Fruit fly (Drosophila melanogaster) whole organism, prepupa: ENCODE measurements around the gene CG15822.
A peak's percentile ranks its signal among the peaks of the same experiment; 100 is the strongest.

ENCODE experiments used
- Blimp-1 ChIP-seq: fragments of 200-800 bp; sonication (Bioruptor generic); optimal IDR thresholded peaks from 3 replicates; lab custom pipeline; 2017; ENCODE audit warnings: missing biosample characterization, missing genetic modification characterization, mild to moderate bottlenecking, moderate library complexity, missing genetic modification reagents
- CG10631 ChIP-seq: fragments of 200-800 bp; sonication (Bioruptor generic); optimal IDR thresholded peaks from 2 replicates; lab custom pipeline; 2016; ENCODE audit warnings: missing biosample characterization, missing genetic modification characterization
- CG10669 ChIP-seq: fragments of 200-800 bp; sonication (Bioruptor generic); optimal IDR thresholded peaks from 3 replicates; lab custom pipeline; 2018; ENCODE audit warnings: missing biosample characterization, mild to moderate bottlenecking, missing genetic modification characterization, moderate library complexity
- CG11294 ChIP-seq: fragments of 200-800 bp; sonication (Bioruptor generic); IDR thresholded peaks from 2 replicates; pipeline ENCODE4 v1.3.6; 2022; ENCODE audit warnings: missing biosample characterization, missing genetic modification characterization
- CG11762 ChIP-seq: fragments of 200-800 bp; sonication (Bioruptor generic); optimal IDR thresholded peaks from 3 replicates; lab custom pipeline; 2016; ENCODE audit warnings: missing biosample characterization, missing genetic modification characterization; ENCODE audit not compliant: insufficient read depth
- CG11902 ChIP-seq: fragments of 200-800 bp; sonication (Bioruptor generic); optimal IDR thresholded peaks from 3 replicates; lab custom pipeline; 2016; ENCODE audit warnings: missing biosample characterization, missing genetic modification characterization
- CG15336 ChIP-seq: fragments of 200-800 bp; sonication (Bioruptor generic); IDR thresholded peaks from 2 replicates; pipeline ENCODE4 v1.3.6; 2022; ENCODE audit warnings: missing biosample characterization, missing genetic modification characterization
- CG1621 ChIP-seq: fragments of 200-800 bp; sonication (Bioruptor generic); optimal IDR thresholded peaks from 3 replicates; lab custom pipeline; 2018; ENCODE audit warnings: missing biosample characterization, mild to moderate bottlenecking, missing genetic modification characterization
- CG16779 ChIP-seq: fragments of 200-800 bp; sonication (Bioruptor generic); optimal IDR thresholded peaks from 3 replicates; lab custom pipeline; 2017; ENCODE audit warnings: missing biosample characterization, mild to moderate bottlenecking, missing genetic modification characterization
- CG31627 ChIP-seq: fragments of 200-800 bp; sonication (Bioruptor generic); optimal IDR thresholded peaks from 3 replicates; lab custom pipeline; 2016; ENCODE audit warnings: missing biosample characterization, missing genetic modification characterization
- CG32006 ChIP-seq: fragments of 200-800 bp; sonication (Bioruptor generic); optimal IDR thresholded peaks from 3 replicates; lab custom pipeline; 2017; ENCODE audit warnings: missing biosample characterization, mild to moderate bottlenecking, missing genetic modification characterization
- CG3919 ChIP-seq: fragments of 200-800 bp; sonication (Bioruptor generic); optimal IDR thresholded peaks from 3 replicates; lab custom pipeline; 2016; ENCODE audit warnings: missing biosample characterization, missing genetic modification characterization
- CG4318 ChIP-seq: fragments of 200-800 bp; sonication (Bioruptor generic); optimal IDR thresholded peaks from 3 replicates; lab custom pipeline; 2017; ENCODE audit warnings: missing biosample characterization, mild to moderate bottlenecking, missing genetic modification characterization
- CG6276 ChIP-seq: fragments of 200-800 bp; sonication (Bioruptor generic); optimal IDR thresholded peaks from 2 replicates; lab custom pipeline; 2017; ENCODE audit warnings: missing biosample characterization, mild to moderate bottlenecking, missing genetic modification characterization
- CG6792 ChIP-seq: fragments of 200-800 bp; sonication (Bioruptor generic); optimal IDR thresholded peaks from 3 replicates; lab custom pipeline; 2016; ENCODE audit warnings: missing biosample characterization, missing genetic modification characterization
- CG6808 ChIP-seq: fragments of 200-800 bp; sonication (Bioruptor generic); optimal IDR thresholded peaks from 3 replicates; lab custom pipeline; 2017; ENCODE audit warnings: missing biosample characterization, missing genetic modification characterization, mild to moderate bottlenecking, moderate library complexity, missing genetic modification reagents
- CG6854 ChIP-seq: fragments of 200-800 bp; sonication (Bioruptor generic); optimal IDR thresholded peaks from 2 replicates; lab custom pipeline; 2017; ENCODE audit warnings: missing biosample characterization, mild to moderate bottlenecking, missing genetic modification characterization
- CG7368 ChIP-seq: fragments of 200-800 bp; sonication (Bioruptor generic); optimal IDR thresholded peaks from 3 replicates; lab custom pipeline; 2016; ENCODE audit warnings: missing biosample characterization, missing genetic modification characterization
- CG8119 ChIP-seq: fragments of 200-800 bp; sonication (Bioruptor generic); IDR thresholded peaks from 3 replicates; pipeline ENCODE4 v1.3.6; 2022; ENCODE audit warnings: missing biosample characterization, missing genetic modification characterization
- CG8319 ChIP-seq: fragments of 200-800 bp; sonication (Bioruptor generic); optimal IDR thresholded peaks from 3 replicates; lab custom pipeline; 2016; ENCODE audit warnings: missing biosample characterization, missing genetic modification characterization
- CG8632 ChIP-seq: fragments of 200-800 bp; sonication (Bioruptor generic); optimal IDR thresholded peaks from 3 replicates; lab custom pipeline; 2016; ENCODE audit warnings: missing biosample characterization, missing genetic modification characterization
- CG9139 ChIP-seq: fragments of 200-800 bp; sonication (Bioruptor generic); optimal IDR thresholded peaks from 3 replicates; lab custom pipeline; 2017; ENCODE audit warnings: missing biosample characterization, mild to moderate bottlenecking, missing genetic modification characterization
- Eip75B ChIP-seq: fragments of 200-800 bp; sonication (Bioruptor generic); optimal IDR thresholded peaks from 3 replicates; lab custom pipeline; 2016; ENCODE audit warnings: missing biosample characterization, missing genetic modification characterization
- Eip78C ChIP-seq: fragments of 200-800 bp; sonication (Bioruptor generic); peaks from one replicate; lab custom pipeline; 2016; ENCODE audit warnings: missing biosample characterization, missing genetic modification characterization
- Eip93F ChIP-seq: fragments of 200-800 bp; sonication (Bioruptor generic); optimal IDR thresholded peaks from 2 replicates; lab custom pipeline; 2016; ENCODE audit warnings: missing biosample characterization, mild to moderate bottlenecking, missing genetic modification characterization
- Ets21C ChIP-seq: fragments of 200-800 bp; sonication (Bioruptor generic); optimal IDR thresholded peaks from 3 replicates; lab custom pipeline; 2016; ENCODE audit warnings: missing biosample characterization, missing genetic modification characterization
- Ets96B ChIP-seq: fragments of 200-800 bp; optimal IDR thresholded peaks from 2 replicates; lab custom pipeline; 2019; ENCODE audit warnings: missing biosample characterization, mild to moderate bottlenecking, missing genetic modification characterization, moderate library complexity
- Gug ChIP-seq: fragments of 200-800 bp; sonication (Bioruptor generic); IDR thresholded peaks from 2 replicates; pipeline ENCODE4 v1.3.6; 2022; ENCODE audit warnings: missing biosample characterization, missing genetic modification characterization
- Hr38 ChIP-seq: sonication (Bioruptor generic); optimal IDR thresholded peaks from 2 replicates; lab custom pipeline; 2016; ENCODE audit warnings: missing biosample characterization, missing genetic modification characterization
- Hr39 ChIP-seq: fragments of 200-800 bp; sonication (Bioruptor generic); optimal IDR thresholded peaks from 2 replicates; lab custom pipeline; 2016; ENCODE audit warnings: missing biosample characterization, missing genetic modification characterization
- Hr4 ChIP-seq: fragments of 200-800 bp; sonication (Bioruptor generic); optimal IDR thresholded peaks from 3 replicates; lab custom pipeline; 2016; ENCODE audit warnings: missing biosample characterization, missing genetic modification characterization
- Lpt ChIP-seq: fragments of 200-800 bp; sonication (Bioruptor generic); optimal IDR thresholded peaks from 3 replicates; lab custom pipeline; 2016; ENCODE audit warnings: missing biosample characterization, missing genetic modification characterization
- Met ChIP-seq: fragments of 200-800 bp; sonication (Bioruptor generic); optimal IDR thresholded peaks from 3 replicates; lab custom pipeline; 2016; ENCODE audit warnings: missing biosample characterization, missing genetic modification characterization
- Smox ChIP-seq: fragments of 200-800 bp; sonication (Bioruptor generic); optimal IDR thresholded peaks from 3 replicates; lab custom pipeline; 2016; ENCODE audit warnings: missing biosample characterization, missing genetic modification characterization
- Sox102F ChIP-seq: fragments of 200-800 bp; sonication (Bioruptor generic); optimal IDR thresholded peaks from 2 replicates; lab custom pipeline; 2016; ENCODE audit warnings: missing biosample characterization, mild to moderate bottlenecking, missing genetic modification characterization
- Sox15 ChIP-seq: fragments of 200-800 bp; sonication (Bioruptor generic); optimal IDR thresholded peaks from 3 replicates; lab custom pipeline; 2016; ENCODE audit warnings: missing biosample characterization, missing genetic modification characterization
- achi ChIP-seq: fragments of 200-800 bp; sonication (Bioruptor generic); optimal IDR thresholded peaks from 3 replicates; lab custom pipeline; 2016; ENCODE audit warnings: missing biosample characterization, missing genetic modification characterization
- acj6 ChIP-seq: fragments of 200-800 bp; sonication (Bioruptor generic); optimal IDR thresholded peaks from 3 replicates; lab custom pipeline; 2016; ENCODE audit warnings: missing biosample characterization, missing genetic modification characterization
- dac ChIP-seq: fragments of 200-800 bp; sonication (Bioruptor generic); optimal IDR thresholded peaks from 2 replicates; lab custom pipeline; 2017; ENCODE audit warnings: missing biosample characterization, mild to moderate bottlenecking, missing genetic modification characterization
- dsx ChIP-seq: fragments of 200-800 bp; optimal IDR thresholded peaks from 3 replicates; lab custom pipeline; 2019; ENCODE audit warnings: missing biosample characterization, mild to moderate bottlenecking, missing genetic modification characterization, moderate library complexity; ENCODE audit not compliant: poor library complexity, severe bottlenecking
- eg ChIP-seq: fragments of 200-800 bp; sonication (Bioruptor generic); IDR thresholded peaks from 3 replicates; pipeline ENCODE4 v1.3.6; 2022; ENCODE audit warnings: missing biosample characterization, missing genetic modification characterization
- esn ChIP-seq: fragments of 200-800 bp; sonication (Bioruptor generic); optimal IDR thresholded peaks from 2 replicates; lab custom pipeline; 2016; ENCODE audit warnings: missing biosample characterization, mild to moderate bottlenecking, missing genetic modification characterization, moderate library complexity
- fd85E ChIP-seq: fragments of 200-800 bp; sonication (Bioruptor generic); optimal IDR thresholded peaks from 3 replicates; lab custom pipeline; 2016; ENCODE audit warnings: missing biosample characterization, missing genetic modification characterization
- lz ChIP-seq: fragments of 200-800 bp; sonication (Bioruptor generic); optimal IDR thresholded peaks from 3 replicates; lab custom pipeline; 2016; ENCODE audit warnings: missing biosample characterization, missing genetic modification characterization
- pdm3 ChIP-seq: fragments of 200-800 bp; sonication (Bioruptor generic); optimal IDR thresholded peaks from 3 replicates; lab custom pipeline; 2016; ENCODE audit warnings: missing biosample characterization, missing genetic modification characterization
- salr ChIP-seq, 2 experiments: fragments of 200-800 bp; sonication (Bioruptor generic); optimal IDR thresholded peaks; 3 replicates each; lab custom pipeline; 2016 to 2018; ENCODE audit warnings: missing biosample characterization in 2 of 2, missing genetic modification characterization in 2 of 2, mild to moderate bottlenecking in 1 of 2
- spab ChIP-seq: fragments of 200-800 bp; sonication (Bioruptor generic); optimal IDR thresholded peaks from 2 replicates; lab custom pipeline; 2017; ENCODE audit warnings: missing biosample characterization, mild to moderate bottlenecking, missing genetic modification characterization, missing genetic modification reagents
- ss ChIP-seq, 2 experiments: fragments of 200-800 bp; sonication (Bioruptor generic); optimal IDR thresholded peaks; 2 replicates in 1 of 2; 3 replicates in 1 of 2; lab custom pipeline; 2017 to 2018; ENCODE audit warnings: mild to moderate bottlenecking in 2 of 2, missing biosample characterization in 2 of 2, missing genetic modification characterization in 2 of 2, moderate library complexity in 1 of 2
- svp ChIP-seq: fragments of 200-800 bp; sonication (Bioruptor generic); peaks from one replicate; lab custom pipeline; 2016; ENCODE audit warnings: missing biosample characterization, missing genetic modification characterization
- vri ChIP-seq: fragments of 200-800 bp; sonication (Bioruptor generic); optimal IDR thresholded peaks from 3 replicates; lab custom pipeline; 2016; ENCODE audit warnings: missing biosample characterization, mild to moderate bottlenecking, missing genetic modification characterization

CG15822 gene

dm6 chr3L:2118054-2118453 lies 45.6 kb downstream of the CG15822 start (continued):
- no peak for TF ChIP-seq CG31627
- TF ChIP-seq Hr39 (GFP tag; lab: Kevin White, UChicago): no peak
- TF ChIP-seq CG10631 (GFP tag; lab: Kevin White, UChicago): peak; percentile 45
- peak; percentile 20 for TF ChIP-seq CG4318 (GFP tag; lab: Kevin White, UChicago)

- TF ChIP-seq esn (GFP tag; lab: Kevin White, UChicago) (peak; percentile 9), Eip93F (no peak), CG6792 (peak; percentile 27), dac (GFP tag; lab: Kevin White, UChicago) (peak; percentile 26), Lpt (GFP tag; lab: Kevin White, UChicago) (peak; percentile 13), ss (GFP tag; optimal IDR thresholded peaks at IDR 0.05; lab: Kevin White, UChicago) (peak; percentile 62 to 63), CG11902 (GFP tag; lab: Kevin White, UChicago) (peak; percentile 51), CG6276 (GFP tag; lab: Kevin White, UChicago) (peak; percentile 87), lz (GFP tag; lab: Kevin White, UChicago) (peak; percentile 6), salr (GFP tag; optimal IDR thresholded peaks at IDR 0.05; lab: Kevin White, UChicago) (peak; percentile 16 to 39), CG8632 (GFP tag; lab: Kevin White, UChicago) (no peak), fd85E (GFP tag; lab: Kevin White, UChicago) (no peak), CG16779 (tag; lab: Kevin White, UChicago) (peak; percentile 43), spab (GFP tag; lab: Kevin White, UChicago) (peak; percentile 80), achi (GFP tag; lab: Kevin White, UChicago) (peak; percentile 86), CG10631 (GFP tag; lab: Kevin White, UChicago) (peak; percentile 55), Sox102F (no peak), Eip75B (GFP tag; lab: Kevin White, UChicago) (peak; percentile 63), Ets21C (GFP tag; lab: Kevin White, UChicago) (no peak), CG15336 (GFP tag; lab: Robert Waterston, UW) (peak; percentile 89), Ets96B (tag; lab: Kevin White, UChicago) (peak; percentile 84), CG6854 (no peak), CG7368 (peak; percentile 67), CG3919 (GFP tag; lab: Kevin White, UChicago) (peak; percentile 88), eg (GFP tag; lab: Robert Waterston, UW) (peak; percentile 85), CG1621 (peak; percentile 43), vri (GFP tag; lab: Kevin White, UChicago) (no peak), CG10669 (GFP tag; lab: Kevin White, UChicago) (peak; percentile 86), CG4318 (GFP tag; lab: Kevin White, UChicago) (peak; percentile 58), svp (GFP tag; lab: Kevin White, UChicago) (peak; percentile 79), Gug (peak; percentile 91), Hr39 (GFP tag; lab: Kevin White, UChicago) (peak; percentile 32), CG8119 (GFP tag; lab: Robert Waterston, UW) (peak; percentile 83), CG6808 (GFP tag; lab: Kevin White, UChicago) (peak; percentile 76), Hr4 (GFP tag; lab: Kevin White, UChicago) (peak; percentile 57), CG32006 (GFP tag; lab: Kevin White, UChicago) (peak; percentile 79), CG9139 (peak; percentile 68), Smox (GFP tag; lab: Kevin White, UChicago) (peak; percentile 8), Met (GFP tag; lab: Kevin White, UChicago) (peak; percentile 10), Blimp-1 (GFP tag; lab: Kevin White, UChicago) (no peak), CG11762 (GFP tag; lab: Kevin White, UChicago) (peak; percentile 77), dsx (GFP tag; lab: Kevin White, UChicago) (peak; percentile 45), CG11294 (GFP tag; lab: Robert Waterston, UW) (peak; percentile 56; the same call in 1 of the 2 replicates), Eip78C (peak; percentile 94), pdm3 (GFP tag; lab: Kevin White, UChicago) (peak; percentile 62), Sox15 (no peak), Hr38 (GFP tag; lab: Kevin White, UChicago) (no peak), acj6 (peak; percentile 27), CG8319 (GFP tag; lab: Kevin White, UChicago) (peak; percentile 65)
These were observed 46.6 kb downstream of the CG15822 start for dm6 chr3L:2117046-2117445.
